Fruit fly (Drosophila melanogaster) whole organism, embryonic: Measurements from ENCODE around the gene Exd2.

ENCODE experiments used
- Antp ChIP-seq: fragments of 200-800 bp; sonication (Bioruptor generic); optimal IDR thresholded peaks from 3 replicates; lab custom pipeline; 2016; ENCODE audit warnings: missing biosample characterization, missing genetic modification characterization
- Atf-2 ChIP-seq: fragments of 200-800 bp; sonication (Bioruptor generic); optimal IDR thresholded peaks from 2 replicates; lab custom pipeline; 2016; ENCODE audit warnings: missing biosample characterization, missing genetic modification characterization
- Atf3 ChIP-seq: fragments of 200-800 bp; sonication (Bioruptor generic); optimal IDR thresholded peaks from 3 replicates; lab custom pipeline; 2016; ENCODE audit warnings: missing biosample characterization, missing genetic modification characterization
- CG10543 ChIP-seq: fragments of 200-800 bp; sonication (Bioruptor generic); optimal IDR thresholded peaks from 3 replicates; lab custom pipeline; 2017; ENCODE audit warnings: missing biosample characterization, mild to moderate bottlenecking, missing genetic modification characterization, moderate library complexity
- CG10654 ChIP-seq: fragments of 200-800 bp; sonication (Bioruptor generic); optimal IDR thresholded peaks from 2 replicates; lab custom pipeline; 2016; ENCODE audit warnings: missing biosample characterization, missing genetic modification characterization
- CG11456 ChIP-seq: fragments of 200-800 bp; sonication (Bioruptor generic); IDR thresholded peaks from 3 replicates; pipeline ENCODE4 v1.3.6; 2022; ENCODE audit warnings: missing biosample characterization, missing genetic modification characterization
- CG12391 ChIP-seq: fragments of 200-800 bp; sonication (Bioruptor generic); optimal IDR thresholded peaks from 3 replicates; lab custom pipeline; 2018; ENCODE audit warnings: missing biosample characterization, mild to moderate bottlenecking, missing genetic modification characterization, moderate library complexity
- CG13287 ChIP-seq: fragments of 200-800 bp; sonication (Bioruptor generic); IDR thresholded peaks from 2 replicates; pipeline ENCODE4 v1.3.6; 2022; ENCODE audit warnings: missing biosample characterization, missing genetic modification characterization; ENCODE audit not compliant: partially characterized antibody
- CG14710 ChIP-seq: fragments of 200-800 bp; sonication (Bioruptor generic); optimal IDR thresholded peaks from 3 replicates; lab custom pipeline; 2019; ENCODE audit warnings: missing biosample characterization, mild to moderate bottlenecking, missing genetic modification characterization, moderate library complexity
- CG15073 ChIP-seq: fragments of 200-800 bp; sonication (Bioruptor generic); optimal IDR thresholded peaks from 2 replicates; lab custom pipeline; 2016; ENCODE audit warnings: missing biosample characterization, missing genetic modification characterization
- CG17829 ChIP-seq: fragments of 200-800 bp; optimal IDR thresholded peaks from 2 replicates; lab custom pipeline; 2019; ENCODE audit warnings: missing biosample characterization, mild to moderate bottlenecking, missing genetic modification characterization, moderate library complexity
- CG1792 ChIP-seq: fragments of 200-800 bp; sonication (Bioruptor generic); optimal IDR thresholded peaks from 2 replicates; lab custom pipeline; 2016; ENCODE audit warnings: missing biosample characterization, missing genetic modification characterization
- CG2116 ChIP-seq: fragments of 200-800 bp; sonication (Bioruptor generic); optimal IDR thresholded peaks from 3 replicates; lab custom pipeline; 2018; ENCODE audit warnings: missing biosample characterization, mild to moderate bottlenecking, missing genetic modification characterization
- CG2678 ChIP-seq: fragments of 200-800 bp; sonication (Bioruptor generic); optimal IDR thresholded peaks from 3 replicates; lab custom pipeline; 2019; ENCODE audit warnings: missing biosample characterization, mild to moderate bottlenecking, missing genetic modification characterization, moderate library complexity
- CG3065 ChIP-seq: fragments of 200-800 bp; sonication (Bioruptor generic); optimal IDR thresholded peaks from 2 replicates; lab custom pipeline; 2016; ENCODE audit warnings: missing biosample characterization, missing genetic modification characterization
- CG3281 ChIP-seq: fragments of 200-800 bp; sonication (Bioruptor generic); optimal IDR thresholded peaks from 3 replicates; lab custom pipeline; 2017; ENCODE audit warnings: missing biosample characterization, mild to moderate bottlenecking, missing genetic modification characterization
- CG3847 ChIP-seq: fragments of 200-800 bp; sonication (Bioruptor generic); IDR thresholded peaks from 2 replicates; pipeline ENCODE4 v1.3.6; 2022; ENCODE audit warnings: missing biosample characterization, missing genetic modification characterization
- CG3995 ChIP-seq: fragments of 200-800 bp; sonication (Bioruptor generic); optimal IDR thresholded peaks from 3 replicates; lab custom pipeline; 2016; ENCODE audit warnings: missing biosample characterization, missing genetic modification characterization
- CG7357 ChIP-seq: fragments of 200-800 bp; sonication (Bioruptor generic); IDR thresholded peaks from 3 replicates; pipeline ENCODE4 v1.3.6; 2022; ENCODE audit warnings: missing biosample characterization, missing genetic modification characterization
- CG8290 ChIP-seq, 3 experiments: fragments of 200-800 bp; sonication (Bioruptor generic); optimal IDR thresholded peaks; 2 replicates each; lab custom pipeline; 2016 to 2019; ENCODE audit warnings: missing biosample characterization in 3 of 3, missing genetic modification characterization in 3 of 3, mild to moderate bottlenecking in 2 of 3, moderate library complexity in 1 of 3
- CHES-1-like ChIP-seq: fragments of 200-800 bp; sonication (Bioruptor generic); optimal IDR thresholded peaks from 2 replicates; lab custom pipeline; 2016; ENCODE audit warnings: missing biosample characterization, missing genetic modification characterization
- ERR ChIP-seq: fragments of 200-800 bp; sonication (Bioruptor generic); optimal IDR thresholded peaks from 2 replicates; lab custom pipeline; 2016; ENCODE audit warnings: missing biosample characterization, missing genetic modification characterization
- Elba2 ChIP-seq: fragments of 200-800 bp; sonication (Bioruptor generic); optimal IDR thresholded peaks from 3 replicates; lab custom pipeline; 2016; ENCODE audit warnings: missing biosample characterization, missing genetic modification characterization
- Ets65A ChIP-seq: fragments of 200-800 bp; sonication (Bioruptor generic); peaks from one replicate; lab custom pipeline; 2016; ENCODE audit warnings: missing biosample characterization, missing genetic modification characterization
- Max ChIP-seq: fragments of 200-800 bp; sonication (Bioruptor generic); optimal IDR thresholded peaks from 2 replicates; lab custom pipeline; 2016; ENCODE audit warnings: missing biosample characterization, mild to moderate bottlenecking, missing genetic modification characterization
- Mes4 ChIP-seq: fragments of 200-800 bp; sonication (Bioruptor generic); optimal IDR thresholded peaks from 2 replicates; lab custom pipeline; 2016; ENCODE audit warnings: missing biosample characterization, missing genetic modification characterization
- Myb ChIP-seq: fragments of 200-800 bp; sonication (Bioruptor generic); optimal IDR thresholded peaks from 2 replicates; lab custom pipeline; 2016; ENCODE audit warnings: missing biosample characterization, missing genetic modification characterization
- NC2β ChIP-seq: fragments of 200-800 bp; sonication (Bioruptor generic); optimal IDR thresholded peaks from 2 replicates; lab custom pipeline; 2016; ENCODE audit warnings: missing biosample characterization, missing genetic modification characterization
- aop ChIP-seq: fragments of 200-800 bp; sonication (Bioruptor generic); IDR thresholded peaks from 2 replicates; pipeline ENCODE4 v1.3.6; 2022; ENCODE audit warnings: missing biosample characterization, missing genetic modification characterization
- bbx ChIP-seq: fragments of 200-800 bp; sonication (Bioruptor generic); IDR thresholded peaks from 2 replicates; pipeline ENCODE4 v1.3.6; 2022; ENCODE audit warnings: missing biosample characterization, missing genetic modification characterization; ENCODE audit not compliant: partially characterized antibody
- bigmax ChIP-seq: fragments of 200-800 bp; sonication (Bioruptor generic); optimal IDR thresholded peaks from 2 replicates; lab custom pipeline; 2018; ENCODE audit warnings: missing biosample characterization, mild to moderate bottlenecking, missing genetic modification characterization
- ci ChIP-seq: fragments of 200-800 bp; sonication (Bioruptor generic); IDR thresholded peaks from 3 replicates; pipeline ENCODE4 v1.3.6; 2022; ENCODE audit warnings: missing biosample characterization, missing genetic modification characterization
- crc ChIP-seq: fragments of 200-800 bp; sonication (Bioruptor generic); optimal IDR thresholded peaks from 2 replicates; lab custom pipeline; 2016; ENCODE audit warnings: missing biosample characterization, missing genetic modification characterization
- cwo ChIP-seq: fragments of 200-800 bp; sonication (Bioruptor generic); optimal IDR thresholded peaks from 3 replicates; lab custom pipeline; 2017; ENCODE audit warnings: missing biosample characterization, missing genetic modification characterization, mild to moderate bottlenecking, moderate library complexity, missing genetic modification reagents
- esg ChIP-seq: fragments of 200-800 bp; sonication (Bioruptor generic); conservative IDR thresholded peaks from 2 replicates; pipeline ENCODE4 v1.3.6; 2022; ENCODE audit warnings: missing biosample characterization, missing genetic modification characterization
- eyg ChIP-seq: fragments of 200-800 bp; sonication (Bioruptor generic); optimal IDR thresholded peaks from 3 replicates; lab custom pipeline; 2016; ENCODE audit warnings: missing biosample characterization, missing genetic modification characterization
- gro ChIP-seq: fragments of 200-800 bp; sonication (Bioruptor generic); optimal IDR thresholded peaks from 2 replicates; lab custom pipeline; 2016; ENCODE audit warnings: missing biosample characterization, missing genetic modification characterization
- knrl ChIP-seq: fragments of 200-800 bp; sonication (Bioruptor generic); IDR thresholded peaks from 3 replicates; pipeline ENCODE4 v1.3.6; 2022; ENCODE audit warnings: missing biosample characterization, missing genetic modification characterization; ENCODE audit not compliant: partially characterized antibody
- lab ChIP-seq: fragments of 200-800 bp; sonication (Bioruptor generic); optimal IDR thresholded peaks from 3 replicates; lab custom pipeline; 2017; ENCODE audit warnings: missing biosample characterization, missing genetic modification characterization, mild to moderate bottlenecking, moderate library complexity, missing genetic modification reagents
- nau ChIP-seq: fragments of 200-800 bp; sonication (Bioruptor generic); optimal IDR thresholded peaks from 3 replicates; lab custom pipeline; 2017; ENCODE audit warnings: missing biosample characterization, mild to moderate bottlenecking, missing genetic modification characterization, missing genetic modification reagents
- otp ChIP-seq: fragments of 200-800 bp; sonication (Bioruptor generic); IDR thresholded peaks from 3 replicates; pipeline ENCODE4, ENCODE4 v1.3.6; 2022; ENCODE audit warnings: missing biosample characterization, missing genetic modification characterization
- prd ChIP-seq, 3 experiments: fragments of >200 bp in 2 of 3; fragments of 200-800 bp in 1 of 3; sonication (Bioruptor generic) in 1 of 3; optimal IDR thresholded peaks in 2 of 3; IDR thresholded peaks in 1 of 3; 2 replicates in 2 of 3; 3 replicates in 1 of 3; pipeline versions ENCODE4 v1.3.6 to Lab custom; 2017 to 2022; ENCODE audit warnings: missing biosample characterization in 1 of 3, missing genetic modification characterization in 1 of 3
- repo ChIP-seq: fragments of 200-800 bp; sonication (Bioruptor generic); optimal IDR thresholded peaks from 2 replicates; lab custom pipeline; 2016; ENCODE audit warnings: missing biosample characterization, missing genetic modification characterization
- seq ChIP-seq: fragments of 200-800 bp; sonication (Bioruptor generic); IDR thresholded peaks from 2 replicates; pipeline ENCODE4 v1.3.6; 2022; ENCODE audit warnings: missing biosample characterization, missing genetic modification characterization
- sisA ChIP-seq: fragments of 200-800 bp; sonication (Bioruptor generic); IDR thresholded peaks from 2 replicates; pipeline ENCODE4 v1.3.6; 2022; ENCODE audit warnings: missing biosample characterization, missing genetic modification characterization
- sr ChIP-seq: fragments of 200-800 bp; sonication (Bioruptor generic); IDR thresholded peaks from 3 replicates; pipeline ENCODE4 v1.3.6; 2022; ENCODE audit warnings: missing biosample characterization, missing genetic modification characterization
- stwl ChIP-seq: fragments of 200-800 bp; sonication (Bioruptor generic); optimal IDR thresholded peaks from 3 replicates; lab custom pipeline; 2018; ENCODE audit warnings: missing biosample characterization, mild to moderate bottlenecking, missing genetic modification characterization, moderate library complexity
- tin ChIP-seq: fragments of 200-800 bp; sonication (Bioruptor generic); optimal IDR thresholded peaks from 3 replicates; lab custom pipeline; 2016; ENCODE audit warnings: missing biosample characterization, missing genetic modification characterization
- yki ChIP-seq: fragments of >200 bp; optimal IDR thresholded peaks from 3 replicates; lab custom pipeline; 2018

The Exd2 gene

DNA sequence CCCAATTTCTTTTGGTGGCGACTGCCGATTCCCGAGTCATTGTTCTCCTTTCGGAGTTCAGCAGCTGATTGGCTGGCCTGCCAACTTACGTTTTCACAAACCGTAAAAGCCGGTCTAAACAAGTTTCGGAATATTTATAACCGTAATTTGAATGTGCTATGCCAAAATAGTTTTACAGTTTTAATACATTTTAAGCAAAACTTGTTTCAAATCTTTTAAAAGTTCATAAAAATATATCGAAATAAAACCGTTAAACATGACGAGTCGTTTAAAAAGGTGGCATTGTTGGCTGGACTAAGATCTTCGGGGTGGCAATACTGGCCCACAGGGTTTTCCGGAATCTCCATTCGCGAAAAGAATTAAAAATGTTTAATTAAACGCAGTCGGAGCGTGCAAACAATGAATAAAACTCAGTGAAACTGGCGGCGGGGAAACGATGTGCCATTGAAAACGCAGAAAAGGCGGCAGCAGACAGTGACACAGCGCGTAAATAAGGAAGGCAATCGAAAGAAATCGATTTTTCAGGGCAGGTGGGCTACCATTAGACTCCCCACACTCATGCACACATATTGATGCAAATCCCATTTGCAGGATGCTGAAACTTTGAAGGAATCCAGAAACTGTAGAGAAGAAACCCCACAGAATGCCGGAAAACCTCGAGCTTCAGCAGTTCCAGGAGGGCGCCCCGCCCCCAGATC is at the start of gene Exd2, which contains the start of gene CG5281 (continued):
- TF ChIP-seq NC2β (GFP tag; lab: Kevin White, UChicago) (peak; percentile 51), Mes4 (peak; percentile 46), ERR (GFP tag; lab: Kevin White, UChicago) (peak; percentile 37), otp (GFP tag; lab: Robert Waterston, UW) (0 out of 3 replicates have a peak, but pooled peaks have one; percentile 7), CG3847 (GFP tag; lab: Robert Waterston, UW) (peak; percentile 72), Antp (GFP tag; lab: Kevin White, UChicago) (peak; percentile 58), tin (GFP tag; lab: Kevin White, UChicago) (peak; percentile 59), CG10654 (GFP tag; lab: Kevin White, UChicago) (peak; percentile 50), CG8290 (GFP tag; optimal IDR thresholded peaks at IDR 0.05; lab: Kevin White, UChicago) (no peak), CG8290 (tag; optimal IDR thresholded peaks at IDR 0.05; lab: Kevin White, UChicago) (peak in 1 of 2 experiments; percentile 20), CG13287 (GFP tag; lab: Robert Waterston, UW) (peak; percentile 54; the same call in 1 of the 2 replicates), CG12391 (tag; lab: Kevin White, UChicago) (peak; percentile 70), Elba2 (peak; percentile 20), Max (peak; percentile 56), cwo (GFP tag; lab: Kevin White, UChicago) (peak; percentile 16), gro (GFP tag; lab: Kevin White, UChicago) (peak; percentile 34), CHES-1-like (peak; percentile 45), CG3281 (peak; percentile 44), CG10543 (GFP tag; lab: Kevin White, UChicago) (peak; percentile 59), prd (optimal IDR thresholded peaks at IDR 0.05; lab: Kevin White, UChicago) (no peak), prd (GFP tag; IDR thresholded peaks at IDR 0.05; lab: Robert Waterston, UW) (0 out of 3 replicates have a peak, but pooled peaks have one; percentile 22), nau (GFP tag; lab: Kevin White, UChicago) (no peak), aop (GFP tag; lab: Robert Waterston, UW) (no peak), CG17829 (peak; percentile 44), CG1792 (GFP tag; lab: Kevin White, UChicago) (no peak), repo (GFP tag; lab: Kevin White, UChicago) (peak; percentile 35), knrl (peak; percentile 55), CG3065 (GFP tag; lab: Kevin White, UChicago) (no peak), bbx (GFP tag; lab: Robert Waterston, UW) (no peak), CG11456 (GFP tag; lab: Robert Waterston, UW) (no peak), eyg (GFP tag; lab: Kevin White, UChicago) (peak; percentile 14), Myb (peak; percentile 95), lab (no peak), esg (GFP tag; lab: Robert Waterston, UW) (no peak), bigmax (no peak), Atf3 (GFP tag; lab: Kevin White, UChicago) (peak; percentile 65), sr (no peak), sisA (no peak), stwl (peak; percentile 77), ci (GFP tag; lab: Robert Waterston, UW) (peak; percentile 77; the same call in 2 of the 3 replicates), CG14710 (tag; lab: Kevin White, UChicago) (peak; percentile 94), CG15073 (GFP tag; lab: Kevin White, UChicago) (no peak), CG3995 (GFP tag; lab: Kevin White, UChicago) (no peak), CG2678 (tag; lab: Kevin White, UChicago) (no peak), Atf-2 (GFP tag; lab: Kevin White, UChicago) (peak; percentile 48), crc (GFP tag; lab: Kevin White, UChicago) (no peak), CG2116 (peak; percentile 87), CG7357 (GFP tag; lab: Robert Waterston, UW) (no peak), seq (GFP tag; lab: Robert Waterston, UW) (no peak), Ets65A (GFP tag; lab: Kevin White, UChicago) (peak; percentile 96), yki (no peak)
